Fruit fly (Drosophila melanogaster) whole organism, wandering third instar larva: ENCODE results near the gene CG13250.

ENCODE experiments used
- Abd-B ChIP-seq: fragments of >200 bp; optimal IDR thresholded peaks from 2 replicates; lab custom pipeline; 2017; ENCODE audit warnings: missing biosample characterization, missing genetic modification characterization
- CG32264 ChIP-seq: fragments of 200-800 bp; sonication (Bioruptor generic); optimal IDR thresholded peaks from 2 replicates; lab custom pipeline; 2016; ENCODE audit warnings: missing biosample characterization, missing genetic modification characterization
- CG9705 ChIP-seq: fragments of 200-800 bp; sonication (Bioruptor generic); optimal IDR thresholded peaks from 2 replicates; lab custom pipeline; 2018; ENCODE audit warnings: missing biosample characterization, mild to moderate bottlenecking, missing genetic modification characterization
- CrebA ChIP-seq: fragments of 200-800 bp; sonication (Bioruptor generic); optimal IDR thresholded peaks from 2 replicates; lab custom pipeline; 2016; ENCODE audit warnings: missing biosample characterization, mild to moderate bottlenecking, missing genetic modification characterization, borderline replicate concordance
- Dif ChIP-seq: fragments of 200-275, 200-300 bp; sonication (Bioruptor generic); optimal IDR thresholded peaks from 2 replicates; lab custom pipeline; 2018; ENCODE audit warnings: missing biosample characterization, missing genetic modification characterization; ENCODE audit not compliant: partially characterized antibody
- GATAd ChIP-seq: sonication (Bioruptor generic); optimal IDR thresholded peaks from 2 replicates; lab custom pipeline; 2016; ENCODE audit warnings: missing biosample characterization, missing genetic modification characterization
- HLH106 ChIP-seq: fragments of 200-800 bp; optimal IDR thresholded peaks from 3 replicates; lab custom pipeline; 2019; ENCODE audit warnings: missing biosample characterization, mild to moderate bottlenecking, missing genetic modification characterization, moderate library complexity
- Hnf4 ChIP-seq: fragments of 200-800 bp; sonication (Bioruptor generic); optimal IDR thresholded peaks from 2 replicates; lab custom pipeline; 2016; ENCODE audit warnings: missing biosample characterization, mild to moderate bottlenecking, missing genetic modification characterization
- Hr78 ChIP-seq: fragments of >200 bp; optimal IDR thresholded peaks from 2 replicates; lab custom pipeline; 2017; ENCODE audit warnings: missing biosample characterization, missing genetic modification characterization
- Hr83 ChIP-seq: fragments of 200-300 bp; sonication (Bioruptor generic); optimal IDR thresholded peaks from 2 replicates; lab custom pipeline; 2016; ENCODE audit warnings: missing biosample characterization, mild to moderate bottlenecking, missing genetic modification characterization, moderate library complexity; ENCODE audit not compliant: poor library complexity, severe bottlenecking
- Jra ChIP-seq: sonication (Bioruptor generic); optimal IDR thresholded peaks from 2 replicates; lab custom pipeline; 2016; ENCODE audit warnings: missing biosample characterization, missing genetic modification characterization
- Mio ChIP-seq: sonication (Bioruptor generic); optimal IDR thresholded peaks from 2 replicates; lab custom pipeline; 2016; ENCODE audit warnings: missing biosample characterization, missing genetic modification characterization
- OdsH ChIP-seq: fragments of 200-800 bp; sonication (Bioruptor generic); optimal IDR thresholded peaks from 2 replicates; lab custom pipeline; 2016; ENCODE audit warnings: missing biosample characterization, mild to moderate bottlenecking, missing genetic modification characterization
- Sp1 ChIP-seq: fragments of 200-800 bp; sonication (Bioruptor generic); optimal IDR thresholded peaks from 3 replicates; lab custom pipeline; 2019; ENCODE audit warnings: missing biosample characterization, mild to moderate bottlenecking, missing genetic modification characterization, moderate library complexity
- br ChIP-seq: fragments of 200-800 bp; sonication (Bioruptor generic); optimal IDR thresholded peaks from 2 replicates; lab custom pipeline; 2016; ENCODE audit warnings: missing biosample characterization, missing genetic modification characterization
- brk ChIP-seq: fragments of 200-800 bp; sonication (Bioruptor generic); optimal IDR thresholded peaks from 2 replicates; lab custom pipeline; 2016; ENCODE audit warnings: missing biosample characterization, mild to moderate bottlenecking, missing genetic modification characterization
- dl ChIP-seq, 2 experiments: fragments of 175-275, 200-275 bp in 1 of 2; fragments of 200-275 bp in 1 of 2; sonication (Bioruptor generic); optimal IDR thresholded peaks; lab custom pipeline; 2018; ENCODE audit warnings: mild to moderate bottlenecking in 2 of 2, missing biosample characterization in 2 of 2, missing genetic modification characterization in 2 of 2, moderate library complexity in 2 of 2; ENCODE audit not compliant: partially characterized antibody in 2 of 2, insufficient read depth in 1 of 2
- dmrt93B ChIP-seq: fragments of 200-800 bp; sonication (Bioruptor generic); optimal IDR thresholded peaks from 2 replicates; lab custom pipeline; 2018; ENCODE audit warnings: missing biosample characterization, mild to moderate bottlenecking, missing genetic modification characterization
- dsf ChIP-seq: sonication (Bioruptor generic); optimal IDR thresholded peaks from 2 replicates; lab custom pipeline; 2016; ENCODE audit warnings: missing biosample characterization, missing genetic modification characterization, borderline replicate concordance
- foxo ChIP-seq, 2 experiments: fragments of 200-800 bp; sonication (Bioruptor generic); optimal IDR thresholded peaks; 2 replicates in 1 of 2; 3 replicates in 1 of 2; lab custom pipeline; 2016 to 2017; ENCODE audit warnings: missing biosample characterization in 2 of 2, missing genetic modification characterization in 2 of 2
- fru ChIP-seq: fragments of 200-800 bp; sonication (Bioruptor generic); optimal IDR thresholded peaks from 3 replicates; lab custom pipeline; 2016; ENCODE audit warnings: missing biosample characterization, mild to moderate bottlenecking, missing genetic modification characterization
- h ChIP-seq: fragments of 200-800 bp; sonication (Bioruptor generic); optimal IDR thresholded peaks from 3 replicates; lab custom pipeline; 2016; ENCODE audit warnings: missing biosample characterization, mild to moderate bottlenecking, missing genetic modification characterization
- jim ChIP-seq: fragments of 175-275, 200-325 bp; sonication (Bioruptor generic); optimal IDR thresholded peaks from 2 replicates; lab custom pipeline; 2016; ENCODE audit warnings: missing biosample characterization, mild to moderate bottlenecking, missing genetic modification characterization
- lola ChIP-seq: fragments of >200 bp; optimal IDR thresholded peaks from 2 replicates; lab custom pipeline; 2017; ENCODE audit warnings: missing biosample characterization, missing genetic modification characterization
- pan ChIP-seq: fragments of >200 bp; optimal IDR thresholded peaks from 2 replicates; lab custom pipeline; 2017
- psq ChIP-seq: fragments of 200-800 bp; sonication (Bioruptor generic); optimal IDR thresholded peaks from 3 replicates; lab custom pipeline; 2017; ENCODE audit warnings: missing biosample characterization, mild to moderate bottlenecking, missing genetic modification characterization, moderate library complexity
- sage ChIP-seq: fragments of 200-800 bp; sonication (Bioruptor generic); optimal IDR thresholded peaks from 2 replicates; lab custom pipeline; 2016; ENCODE audit warnings: missing biosample characterization, mild to moderate bottlenecking, missing genetic modification characterization
- sv ChIP-seq: fragments of 200-800 bp; sonication (Bioruptor generic); optimal IDR thresholded peaks from 3 replicates; lab custom pipeline; 2016; ENCODE audit warnings: missing biosample characterization, missing genetic modification characterization
- tai ChIP-seq: sonication (Bioruptor generic); optimal IDR thresholded peaks from 2 replicates; lab custom pipeline; 2016; ENCODE audit warnings: missing biosample characterization, missing genetic modification characterization
- woc ChIP-seq: sonication (Bioruptor generic); optimal IDR thresholded peaks from 2 replicates; lab custom pipeline; 2016; ENCODE audit warnings: missing biosample characterization, mild to moderate bottlenecking, missing genetic modification characterization

CG13250 gene

dm6 chr3L:20562649-20563048, 29.1 kb downstream of the CG13250 start:
- TF ChIP-seq Hr83 (GFP tag; lab: Kevin White, UChicago) (no peak), OdsH (GFP tag; lab: Kevin White, UChicago) (no peak), lola (GFP tag; lab: Kevin White, UChicago) (no peak), Hr78 (GFP tag; lab: Kevin White, UChicago) (no peak), HLH106 (tag; lab: Kevin White, UChicago) (no peak), GATAd (no peak), dl (GFP tag; optimal IDR thresholded peaks at IDR 0.05; lab: Kevin White, UChicago; ENCODE audit: insufficient read depth in 1 of 2, partially characterized antibody in 2 of 2) (no peak), dsf (GFP tag; lab: Kevin White, UChicago) (no peak), CrebA (no peak)

dm6 chr3L:20563767-20564166, 30.3 kb downstream of the CG13250 start:
- TF ChIP-seq jim (GFP tag; lab: Kevin White, UChicago): no peak
- no peak for TF ChIP-seq Hnf4 (GFP tag; lab: Kevin White, UChicago)
- TF ChIP-seq CrebA: no peak
- TF ChIP-seq GATAd: no peak

dm6 chr3L:20565561-20566128, 32.1 kb downstream of the CG13250 start:
- no peak for TF ChIP-seq GATAd
- TF ChIP-seq br: no peak
- TF ChIP-seq, all 38 proteins: peak for 0

DNA sequence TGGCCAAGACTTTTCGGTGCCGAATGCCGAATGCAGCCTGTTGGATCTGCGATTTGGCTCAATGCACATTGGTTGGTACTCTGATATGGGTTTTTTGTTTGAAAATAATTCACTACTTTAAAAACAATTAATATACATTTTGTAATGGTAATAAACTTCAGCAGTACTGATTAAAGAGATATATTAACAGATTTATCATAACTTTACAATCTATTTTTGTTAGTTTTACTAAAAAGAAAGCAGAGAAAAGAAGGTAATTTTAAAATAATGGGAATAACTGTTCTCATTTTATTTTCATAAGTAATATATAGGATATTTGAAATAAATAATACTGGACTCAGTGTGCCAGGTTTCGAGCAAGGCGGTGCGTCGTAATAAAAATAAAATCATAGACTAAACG, 36.6 kb downstream of the CG13250 start:
- TF ChIP-seq Dif (GFP tag; lab: Kevin White, UChicago): no peak
- no peak for TF ChIP-seq h (GFP tag; lab: Kevin White, UChicago)
- TF ChIP-seq sage: no peak
- no peak for TF ChIP-seq Jra
- TF ChIP-seq CG9705 (GFP tag; lab: Kevin White, UChicago): no peak

DNA sequence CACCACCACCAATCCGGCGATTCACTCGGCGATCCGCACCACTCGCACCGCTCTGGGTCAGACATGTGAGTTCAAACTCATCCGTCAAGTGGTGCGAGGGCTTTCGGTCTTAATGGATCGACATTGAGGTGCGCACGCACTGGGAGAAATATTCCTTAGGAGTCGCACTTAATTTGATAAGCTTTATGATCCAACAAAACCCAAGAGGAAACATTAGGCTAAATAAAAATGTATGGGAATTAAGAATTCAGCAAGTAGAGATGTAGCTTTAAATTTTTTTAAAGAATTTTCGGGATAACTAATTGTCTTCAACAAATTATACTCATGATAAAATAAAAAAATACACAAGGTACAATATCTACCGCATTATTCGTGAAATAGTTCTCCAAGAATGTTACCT, 43.0 kb downstream of the CG13250 start:
- TF ChIP-seq CrebA (no peak), jim (GFP tag; lab: Kevin White, UChicago) (no peak), Jra (no peak), Sp1 (GFP tag; lab: Kevin White, UChicago) (no peak), pan (lab: Kevin White, UChicago) (no peak), tai (no peak), dmrt93B (GFP tag; lab: Kevin White, UChicago) (no peak), h (GFP tag; lab: Kevin White, UChicago) (no peak), Hnf4 (GFP tag; lab: Kevin White, UChicago) (no peak), brk (GFP tag; lab: Kevin White, UChicago) (no peak), lola (GFP tag; lab: Kevin White, UChicago) (no peak), Hr78 (GFP tag; lab: Kevin White, UChicago) (no peak), Mio (GFP tag; lab: Kevin White, UChicago) (no peak)

dm6 chr3L:20580614-20581013, 47.1 kb downstream of the CG13250 start:
- no peak for TF ChIP-seq dmrt93B (GFP tag; lab: Kevin White, UChicago)
- no peak for TF ChIP-seq sv
- no peak for TF ChIP-seq CG32264 (GFP tag; lab: Kevin White, UChicago)
- no peak for TF ChIP-seq HLH106 (tag; lab: Kevin White, UChicago)
- TF ChIP-seq Hnf4 (GFP tag; lab: Kevin White, UChicago): no peak
- no peak for TF ChIP-seq Abd-B
- TF ChIP-seq tai: no peak
- TF ChIP-seq brk (GFP tag; lab: Kevin White, UChicago): no peak
- no peak for TF ChIP-seq Hr83 (GFP tag; lab: Kevin White, UChicago)
- TF ChIP-seq GATAd: no peak
- no peak for TF ChIP-seq dl (GFP tag; optimal IDR thresholded peaks at IDR 0.05; lab: Kevin White, UChicago; ENCODE audit: insufficient read depth in 1 of 2, partially characterized antibody in 2 of 2)

- TF ChIP-seq Abd-B (no peak), woc (GFP tag; lab: Kevin White, UChicago) (no peak), foxo (GFP tag; optimal IDR thresholded peaks at IDR 0.05; lab: Kevin White, UChicago) (peak in 1 of 2 experiments; percentile 13), Sp1 (GFP tag; lab: Kevin White, UChicago) (peak; percentile 19), dsf (GFP tag; lab: Kevin White, UChicago) (no peak), OdsH (GFP tag; lab: Kevin White, UChicago) (no peak), HLH106 (tag; lab: Kevin White, UChicago) (peak; percentile 33), h (GFP tag; lab: Kevin White, UChicago) (peak; percentile 20), fru (GFP tag; lab: Kevin White, UChicago) (peak; percentile 26), sage (no peak), dl (GFP tag; optimal IDR thresholded peaks at IDR 0.05; lab: Kevin White, UChicago; ENCODE audit: insufficient read depth in 1 of 2, partially characterized antibody in 2 of 2) (no peak), GATAd (no peak), psq (peak; percentile 3), pan (lab: Kevin White, UChicago) (no peak), dmrt93B (GFP tag; lab: Kevin White, UChicago) (no peak)
- TF ChIP-seq, all 38 proteins: peak for 6
Measured at dm6 chr3L:20582354-20582753, 48.8 kb downstream of the CG13250 start.
